Fruit fly (Drosophila melanogaster) whole organism, embryonic: ENCODE results near the gene Clbn.

Experiments
- Ada2b ChIP-seq: fragments of 200-800 bp; sonication (Bioruptor generic); IDR thresholded peaks from 2 replicates; pipeline ENCODE4 v1.3.6; 2022; ENCODE audit warnings: missing biosample characterization, missing genetic modification characterization
- Antp ChIP-seq: fragments of 200-800 bp; sonication (Bioruptor generic); optimal IDR thresholded peaks from 3 replicates; lab custom pipeline; 2016; ENCODE audit warnings: missing biosample characterization, missing genetic modification characterization
- Asciz ChIP-seq: fragments of 200-800 bp; sonication (Bioruptor generic); optimal IDR thresholded peaks from 2 replicates; lab custom pipeline; 2017; ENCODE audit warnings: missing biosample characterization, mild to moderate bottlenecking, missing genetic modification characterization, missing genetic modification reagents
- CG10366 ChIP-seq: fragments of 200-800 bp; sonication (Bioruptor generic); IDR thresholded peaks from 2 replicates; pipeline ENCODE4 v1.3.6; 2022; ENCODE audit warnings: missing biosample characterization, missing genetic modification characterization
- CG12219 ChIP-seq: fragments of 200-800 bp; sonication (Bioruptor generic); optimal IDR thresholded peaks from 3 replicates; lab custom pipeline; 2018; ENCODE audit warnings: missing biosample characterization, mild to moderate bottlenecking, missing genetic modification characterization
- CG17802 ChIP-seq: fragments of 200-800 bp; sonication (Bioruptor generic); optimal IDR thresholded peaks from 2 replicates; lab custom pipeline; 2018; ENCODE audit warnings: missing biosample characterization, mild to moderate bottlenecking, missing genetic modification characterization, moderate library complexity
- CG17829 ChIP-seq: fragments of 200-800 bp; optimal IDR thresholded peaks from 2 replicates; lab custom pipeline; 2019; ENCODE audit warnings: missing biosample characterization, mild to moderate bottlenecking, missing genetic modification characterization, moderate library complexity
- CG2199 ChIP-seq: fragments of 200-800 bp; sonication (Bioruptor generic); IDR thresholded peaks from 3 replicates; pipeline ENCODE4 v1.3.6; 2022; ENCODE audit warnings: missing biosample characterization, missing genetic modification characterization
- CG2889 ChIP-seq: fragments of 200-800 bp; sonication (Bioruptor generic); IDR thresholded peaks from 3 replicates; pipeline ENCODE4 v1.3.6; 2022; ENCODE audit warnings: missing biosample characterization, missing genetic modification characterization
- CG3065 ChIP-seq: fragments of 200-800 bp; sonication (Bioruptor generic); optimal IDR thresholded peaks from 2 replicates; lab custom pipeline; 2016; ENCODE audit warnings: missing biosample characterization, missing genetic modification characterization
- CG32532 ChIP-seq: fragments of 200-800 bp; sonication (Bioruptor generic); IDR thresholded peaks from 2 replicates; pipeline ENCODE4 v1.3.6; 2022; ENCODE audit warnings: missing biosample characterization, missing genetic modification characterization
- CG33557 ChIP-seq: fragments of 200-800 bp; sonication (Bioruptor generic); optimal IDR thresholded peaks from 2 replicates; lab custom pipeline; 2019; ENCODE audit warnings: missing biosample characterization, mild to moderate bottlenecking, missing genetic modification characterization, moderate library complexity
- CG3407 ChIP-seq: fragments of 200-800 bp; sonication (Bioruptor generic); optimal IDR thresholded peaks from 2 replicates; lab custom pipeline; 2018; ENCODE audit warnings: missing biosample characterization, mild to moderate bottlenecking, missing genetic modification characterization
- CG4328 ChIP-seq: fragments of 200-800 bp; sonication (Bioruptor generic); optimal IDR thresholded peaks from 3 replicates; lab custom pipeline; 2017; ENCODE audit warnings: missing biosample characterization, missing genetic modification reagents, missing genetic modification characterization
- CG4730 ChIP-seq: fragments of 200-800 bp; sonication (Bioruptor generic); IDR thresholded peaks from 2 replicates; pipeline ENCODE4 v1.3.6; 2022; ENCODE audit warnings: missing biosample characterization, missing genetic modification characterization
- CG5953 ChIP-seq: fragments of 200-800 bp; sonication (Bioruptor generic); IDR thresholded peaks from 2 replicates; pipeline ENCODE4 v1.3.6; 2022; ENCODE audit warnings: missing biosample characterization, missing genetic modification characterization
- CG6765 ChIP-seq: fragments of 200-800 bp; sonication (Bioruptor generic); optimal IDR thresholded peaks from 3 replicates; lab custom pipeline; 2017; ENCODE audit warnings: missing biosample characterization, mild to moderate bottlenecking, missing genetic modification characterization
- CG7372 ChIP-seq: fragments of 200-800 bp; sonication (Bioruptor generic); IDR thresholded peaks from 2 replicates; pipeline ENCODE4 v1.3.6; 2022; ENCODE audit warnings: missing biosample characterization, missing genetic modification characterization
- CG7556 ChIP-seq: fragments of 200-800 bp; sonication (Bioruptor generic); optimal IDR thresholded peaks from 2 replicates; lab custom pipeline; 2017; ENCODE audit warnings: missing biosample characterization, mild to moderate bottlenecking, missing genetic modification characterization
- CG7839 ChIP-seq: fragments of 200-800 bp; sonication (Bioruptor generic); optimal IDR thresholded peaks from 3 replicates; lab custom pipeline; 2018; ENCODE audit warnings: missing biosample characterization, mild to moderate bottlenecking, missing genetic modification characterization, moderate library complexity
- CG8478 ChIP-seq: fragments of >200 bp; optimal IDR thresholded peaks from 2 replicates; lab custom pipeline; 2018
- Dad ChIP-seq: fragments of 200-800 bp; sonication (Bioruptor generic); optimal IDR thresholded peaks from 3 replicates; lab custom pipeline; 2016; ENCODE audit warnings: missing biosample characterization, missing genetic modification characterization
- Dref ChIP-seq: fragments of 200-800 bp; sonication (Bioruptor generic); IDR thresholded peaks from 2 replicates; pipeline ENCODE4 v1.3.6; 2022; ENCODE audit warnings: missing biosample characterization, missing genetic modification characterization
- ERR ChIP-seq: fragments of 200-800 bp; sonication (Bioruptor generic); optimal IDR thresholded peaks from 2 replicates; lab custom pipeline; 2016; ENCODE audit warnings: missing biosample characterization, missing genetic modification characterization
- HLH4C ChIP-seq: fragments of 200-800 bp; sonication (Bioruptor generic); IDR thresholded peaks from 3 replicates; pipeline ENCODE4 v1.3.6; 2022; ENCODE audit warnings: missing biosample characterization, missing genetic modification characterization; ENCODE audit not compliant: partially characterized antibody
- HLH54F ChIP-seq: fragments of 200-800 bp; sonication (Bioruptor generic); optimal IDR thresholded peaks from 3 replicates; lab custom pipeline; 2016; ENCODE audit warnings: missing biosample characterization, missing genetic modification characterization
- HmgD ChIP-seq: fragments of 200-800 bp; sonication (Bioruptor generic); optimal IDR thresholded peaks from 3 replicates; lab custom pipeline; 2016; ENCODE audit warnings: missing biosample characterization, missing genetic modification characterization
- Jarid2 ChIP-seq: fragments of 200-800 bp; sonication (Bioruptor generic); optimal IDR thresholded peaks from 3 replicates; lab custom pipeline; 2017; ENCODE audit warnings: mild to moderate bottlenecking, missing biosample characterization, missing genetic modification reagents, missing genetic modification characterization
- Med ChIP-seq: fragments of 200-800 bp; sonication (Bioruptor generic); peaks from one replicate; lab custom pipeline; 2016; ENCODE audit warnings: missing biosample characterization, missing genetic modification characterization, mild to moderate bottlenecking, inconsistent platforms, moderate library complexity
- Nf-YB ChIP-seq: fragments of 200-800 bp; sonication (Bioruptor generic); optimal IDR thresholded peaks from 3 replicates; lab custom pipeline; 2019; ENCODE audit warnings: missing biosample characterization, mild to moderate bottlenecking, missing genetic modification characterization, moderate library complexity
- Poxn ChIP-seq: fragments of 200-800 bp; sonication (Bioruptor generic); IDR thresholded peaks from 2 replicates; pipeline ENCODE4 v1.3.6; 2022; ENCODE audit warnings: missing biosample characterization, missing genetic modification characterization
- Spps ChIP-seq: fragments of 200-800 bp; sonication (Bioruptor generic); optimal IDR thresholded peaks from 2 replicates; lab custom pipeline; 2018; ENCODE audit warnings: missing biosample characterization, mild to moderate bottlenecking, missing genetic modification characterization
- Taf1 ChIP-seq: fragments of 200-800 bp; sonication (Bioruptor generic); IDR thresholded peaks from 2 replicates; pipeline ENCODE4 v1.3.6; 2022; ENCODE audit warnings: missing biosample characterization, missing genetic modification characterization
- bsh ChIP-seq, 2 experiments: fragments of 200-800 bp; sonication (Bioruptor generic); optimal IDR thresholded peaks; 2 replicates each; lab custom pipeline; 2017 to 2018; ENCODE audit warnings: mild to moderate bottlenecking in 2 of 2, missing biosample characterization in 2 of 2, missing genetic modification characterization in 2 of 2, moderate library complexity in 1 of 2
- btn ChIP-seq: fragments of 200-800 bp; sonication (Bioruptor generic); optimal IDR thresholded peaks from 2 replicates; lab custom pipeline; 2016; ENCODE audit warnings: missing biosample characterization, missing genetic modification characterization
- cad ChIP-seq: fragments of >200 bp; optimal IDR thresholded peaks from 2 replicates; lab custom pipeline; 2017; ENCODE audit warnings: missing biosample characterization, missing genetic modification characterization
- cato ChIP-seq: fragments of 200-800 bp; sonication (Bioruptor generic); optimal IDR thresholded peaks from 2 replicates; lab custom pipeline; 2016; ENCODE audit warnings: missing biosample characterization, missing genetic modification characterization, borderline replicate concordance
- cg ChIP-seq: fragments of 200-800 bp; sonication (Bioruptor generic); optimal IDR thresholded peaks from 3 replicates; lab custom pipeline; 2019; ENCODE audit warnings: missing biosample characterization, mild to moderate bottlenecking, missing genetic modification characterization, moderate library complexity
- cwo ChIP-seq: fragments of 200-800 bp; sonication (Bioruptor generic); optimal IDR thresholded peaks from 3 replicates; lab custom pipeline; 2017; ENCODE audit warnings: missing biosample characterization, missing genetic modification characterization, mild to moderate bottlenecking, moderate library complexity, missing genetic modification reagents
- da ChIP-seq: fragments of 200-800 bp; sonication (Bioruptor generic); optimal IDR thresholded peaks from 2 replicates; lab custom pipeline; 2016; ENCODE audit warnings: missing biosample characterization, missing genetic modification characterization
- dati ChIP-seq: fragments of 200-800 bp; sonication (Bioruptor generic); IDR thresholded peaks from 2 replicates; pipeline ENCODE4 v1.3.6; 2022; ENCODE audit warnings: missing biosample characterization, missing genetic modification characterization
- eyg ChIP-seq: fragments of 200-800 bp; sonication (Bioruptor generic); optimal IDR thresholded peaks from 3 replicates; lab custom pipeline; 2016; ENCODE audit warnings: missing biosample characterization, missing genetic modification characterization
- grau ChIP-seq: fragments of 200-800 bp; optimal IDR thresholded peaks from 3 replicates; lab custom pipeline; 2019; ENCODE audit warnings: missing biosample characterization, mild to moderate bottlenecking, missing genetic modification characterization, moderate library complexity
- gro ChIP-seq: fragments of 200-800 bp; sonication (Bioruptor generic); optimal IDR thresholded peaks from 2 replicates; lab custom pipeline; 2016; ENCODE audit warnings: missing biosample characterization, missing genetic modification characterization
- gsb ChIP-seq: fragments of 200-800 bp; sonication (Bioruptor generic); IDR thresholded peaks from 2 replicates; pipeline ENCODE4 v1.3.6; 2022; ENCODE audit warnings: missing biosample characterization, missing genetic modification characterization
- nau ChIP-seq: fragments of 200-800 bp; sonication (Bioruptor generic); optimal IDR thresholded peaks from 3 replicates; lab custom pipeline; 2017; ENCODE audit warnings: missing biosample characterization, mild to moderate bottlenecking, missing genetic modification characterization, missing genetic modification reagents
- pzg ChIP-seq: fragments of 200-800 bp; sonication (Bioruptor generic); optimal IDR thresholded peaks from 3 replicates; lab custom pipeline; 2018; ENCODE audit warnings: missing biosample characterization, mild to moderate bottlenecking, missing genetic modification characterization, moderate library complexity
- rib ChIP-seq: fragments of 200-800 bp; sonication (Bioruptor generic); IDR thresholded peaks from 2 replicates; pipeline ENCODE4 v1.3.6; 2022; ENCODE audit warnings: missing biosample characterization, missing genetic modification characterization
- salm ChIP-seq: fragments of 200-800 bp; sonication (Bioruptor generic); optimal IDR thresholded peaks from 2 replicates; lab custom pipeline; 2018; ENCODE audit warnings: missing biosample characterization, mild to moderate bottlenecking, missing genetic modification characterization
- shn ChIP-seq: fragments of 200-800 bp; sonication (Bioruptor generic); optimal IDR thresholded peaks from 3 replicates; lab custom pipeline; 2016; ENCODE audit warnings: missing biosample characterization, missing genetic modification characterization
- sna ChIP-seq: fragments of 200-800 bp; sonication (Bioruptor generic); IDR thresholded peaks from 2 replicates; pipeline ENCODE4 v1.3.6; 2022; ENCODE audit warnings: missing biosample characterization, missing genetic modification characterization; ENCODE audit not compliant: partially characterized antibody
- trem ChIP-seq: fragments of 200-800 bp; optimal IDR thresholded peaks from 3 replicates; lab custom pipeline; 2019; ENCODE audit warnings: missing biosample characterization, mild to moderate bottlenecking, missing genetic modification characterization, moderate library complexity
- yki ChIP-seq: fragments of >200 bp; optimal IDR thresholded peaks from 3 replicates; lab custom pipeline; 2018

The Clbn gene

DNA sequence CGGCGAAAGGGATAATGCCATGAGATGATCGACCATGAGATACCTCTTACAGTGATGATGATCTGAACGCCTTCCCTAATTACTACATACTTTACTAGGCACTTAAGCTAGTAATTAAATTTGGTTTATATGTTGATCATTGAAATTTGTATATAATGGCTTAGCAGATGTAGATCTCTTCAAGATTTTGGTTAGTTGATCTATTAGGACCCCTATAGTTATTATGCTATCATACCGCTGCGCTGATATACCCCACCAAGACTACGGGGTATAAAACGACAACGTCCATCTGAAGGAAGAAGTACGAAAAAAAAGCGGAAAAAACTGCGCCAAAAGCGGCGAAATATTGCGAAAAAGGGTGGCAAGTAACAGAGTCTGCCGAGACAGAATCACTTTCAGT, 46.9 kb downstream of the Clbn start (continued):
- peak in 1 of 2 experiments; percentile 14 for TF ChIP-seq bsh (GFP tag; optimal IDR thresholded peaks at IDR 0.05; lab: Kevin White, UChicago)
- TF ChIP-seq HmgD (GFP tag; lab: Kevin White, UChicago), result no peak
- no peak for TF ChIP-seq CG3407
- TF ChIP-seq CG6765, result no peak
- TF ChIP-seq Jarid2 (GFP tag; lab: Kevin White, UChicago), result no peak
- TF ChIP-seq CG33557 (GFP tag; lab: Kevin White, UChicago), result no peak
- no peak for TF ChIP-seq HLH54F (GFP tag; lab: Kevin White, UChicago)
- no peak for TF ChIP-seq Dref (GFP tag; lab: Robert Waterston, UW)
- TF ChIP-seq gro (GFP tag; lab: Kevin White, UChicago), result no peak
- no peak for TF ChIP-seq CG2199
- TF ChIP-seq Antp (GFP tag; lab: Kevin White, UChicago), result no peak
- no peak for TF ChIP-seq Nf-YB (GFP tag; lab: Kevin White, UChicago)
- TF ChIP-seq btn (GFP tag; lab: Kevin White, UChicago), result no peak
- no peak for TF ChIP-seq CG4328 (GFP tag; lab: Kevin White, UChicago)
- TF ChIP-seq nau, result no peak
- no peak for TF ChIP-seq CG17802 (tag; lab: Kevin White, UChicago)
- peak; percentile 40 for TF ChIP-seq CG7839 (tag; lab: Kevin White, UChicago)
- TF ChIP-seq CG17829 (tag; lab: Kevin White, UChicago), result peak; percentile 57
- no peak for TF ChIP-seq sna (GFP tag; lab: Robert Waterston, UW)
- TF ChIP-seq shn (GFP tag; lab: Kevin White, UChicago), result no peak
- no peak for TF ChIP-seq CG32532
- TF ChIP-seq gsb (GFP tag; lab: Robert Waterston, UW), result no peak
- TF ChIP-seq Med (GFP tag; lab: Kevin White, UChicago), result peak; percentile 25
- TF ChIP-seq cg (GFP tag; lab: Kevin White, UChicago), result no peak
- TF ChIP-seq grau (tag; lab: Kevin White, UChicago), result peak; percentile 36
- no peak for TF ChIP-seq Spps (tag; lab: Kevin White, UChicago)
- peak; percentile 25 for TF ChIP-seq CG7556 (GFP tag; lab: Kevin White, UChicago)
- TF ChIP-seq dati (GFP tag; lab: Robert Waterston, UW), result no peak
- TF ChIP-seq CG12219, result no peak
- no peak for TF ChIP-seq Asciz (GFP tag; lab: Kevin White, UChicago)
- no peak for TF ChIP-seq CG7372
- no peak for TF ChIP-seq Taf1 (GFP tag; lab: Robert Waterston, UW)
- no peak for TF ChIP-seq cato (GFP tag; lab: Kevin White, UChicago)
- TF ChIP-seq CG3065 (GFP tag; lab: Kevin White, UChicago), result no peak
- TF ChIP-seq rib (GFP tag; lab: Robert Waterston, UW), result no peak
- no peak for TF ChIP-seq da (GFP tag; lab: Kevin White, UChicago)
- TF ChIP-seq Ada2b (GFP tag; lab: Robert Waterston, UW), result no peak
- no peak for TF ChIP-seq salm
- TF ChIP-seq CG4730 (GFP tag; lab: Robert Waterston, UW), result no peak
- TF ChIP-seq cad (GFP tag; lab: Kevin White, UChicago), result no peak
- no peak for TF ChIP-seq CG5953
- no peak for TF ChIP-seq pzg (GFP tag; lab: Kevin White, UChicago)
- TF ChIP-seq ERR (GFP tag; lab: Kevin White, UChicago), result no peak
- no peak for TF ChIP-seq cwo (GFP tag; lab: Kevin White, UChicago)
- TF ChIP-seq CG8478 (lab: Kevin White, UChicago), result no peak
- no peak for TF ChIP-seq HLH4C
- no peak for TF ChIP-seq CG2889
- no peak for TF ChIP-seq Poxn (GFP tag; lab: Robert Waterston, UW)
- no peak for TF ChIP-seq eyg (GFP tag; lab: Kevin White, UChicago)
- peak; percentile 33 for TF ChIP-seq trem (tag; lab: Kevin White, UChicago)
- TF ChIP-seq yki (lab: Kevin White, UChicago), result no peak
- TF ChIP-seq Dad (GFP tag; lab: Kevin White, UChicago), result no peak
- no peak for TF ChIP-seq CG10366 (GFP tag; lab: Robert Waterston, UW)
